Worm (Caenorhabditis elegans) whole organism, young adult: ENCODE data around the gene ZK809.5.

ENCODE experiments used
- B0336.3 ChIP-seq: fragments of 200-800 bp; sonication (Bioruptor generic); IDR thresholded peaks from 2 replicates; pipeline ENCODE4 v1.3.6; 2022; ENCODE audit warnings: missing genetic modification characterization, missing compliant biosample characterization
- C06A6.2 ChIP-seq: fragments of 200-800 bp; sonication (Bioruptor generic); conservative IDR thresholded peaks from 2 replicates; pipeline ENCODE4 v1.3.6; 2022; ENCODE audit warnings: missing genetic modification characterization, missing compliant biosample characterization
- F49E8.2 ChIP-seq: sonication (generic microtip); optimal IDR thresholded peaks from 3 replicates; lab custom pipeline; 2017; ENCODE audit warnings: missing genetic modification characterization, mild to moderate bottlenecking, missing compliant biosample characterization, antibody characterized with exemption, moderate library complexity; ENCODE audit not compliant: insufficient read depth
- T07F8.4 ChIP-seq: sonication (generic microtip); optimal IDR thresholded peaks from 2 replicates; lab custom pipeline; 2016; ENCODE audit warnings: mild to moderate bottlenecking, missing genetic modification characterization, moderate library complexity, missing compliant biosample characterization
- ama-1 ChIP-seq, 3 experiments: fragments of 150-350 bp in 1 of 3; sonication (generic microtip) in 2 of 3; optimal IDR thresholded peaks; 2 replicates each; lab custom pipeline; 2014 to 2018; ENCODE audit warnings: missing biosample characterization in 2 of 3, missing genetic modification characterization in 2 of 3, missing genetic modification reagents in 2 of 3
- aptf-2 ChIP-seq: fragments of 200-800 bp; sonication (Bioruptor generic); conservative IDR thresholded peaks from 2 replicates; pipeline ENCODE4 v1.3.6; 2022; ENCODE audit warnings: missing genetic modification reagents, missing genetic modification characterization, missing compliant biosample characterization
- ceh-27 ChIP-seq: fragments of 200-800 bp; sonication (Bioruptor generic); optimal IDR thresholded peaks from 2 replicates; lab custom pipeline; 2018; ENCODE audit warnings: mild to moderate bottlenecking, missing genetic modification characterization, moderate library complexity, missing compliant biosample characterization
- ceh-91 ChIP-seq: fragments of 200-800 bp; sonication (Bioruptor generic); IDR thresholded peaks from 2 replicates; pipeline ENCODE4 v1.3.6; 2022; ENCODE audit warnings: missing genetic modification reagents, missing genetic modification characterization, missing compliant biosample characterization
- chd-7 ChIP-seq: sonication (generic microtip); optimal IDR thresholded peaks from 2 replicates; lab custom pipeline; 2016; ENCODE audit warnings: mild to moderate bottlenecking, missing genetic modification characterization, moderate library complexity, missing compliant biosample characterization
- ets-4 ChIP-seq: fragments of 200-800 bp; sonication (Bioruptor generic); optimal IDR thresholded peaks from 2 replicates; lab custom pipeline; 2018; ENCODE audit warnings: mild to moderate bottlenecking, missing genetic modification characterization, missing compliant biosample characterization
- madf-3 ChIP-seq: fragments of 200-800 bp; sonication (Bioruptor generic); IDR thresholded peaks from 2 replicates; pipeline ENCODE4 v1.3.6; 2022; ENCODE audit warnings: missing genetic modification reagents, missing genetic modification characterization, missing compliant biosample characterization
- unc-62 ChIP-seq: fragments of 150-350 bp; optimal IDR thresholded peaks from 2 replicates; lab custom pipeline; 2014; ENCODE audit warnings: missing biosample characterization, missing genetic modification reagents, missing genetic modification characterization
- ztf-22 ChIP-seq: fragments of 200-800 bp; sonication (Bioruptor generic); optimal IDR thresholded peaks from 2 replicates; lab custom pipeline; 2018; ENCODE audit warnings: mild to moderate bottlenecking, missing genetic modification characterization, moderate library complexity, missing compliant biosample characterization

ce11 chrIV:11690988-11691387, 34.5 kb downstream of the ZK809.5 start, which contains the start of gene let-60:
- TF ChIP-seq ama-1 (optimal IDR thresholded peaks at IDR 0.05; lab: Kevin White, UChicago) = no peak
- TF ChIP-seq ama-1 (GFP tag; optimal IDR thresholded peaks at IDR 0.05; lab: Kevin White, UChicago) = no peak
- TF ChIP-seq unc-62 (GFP tag; lab: Kevin White, UChicago) = no peak
- TF ChIP-seq T07F8.4 (tag; lab: Kevin White, UChicago) = no peak
- TF ChIP-seq chd-7 (tag; lab: Kevin White, UChicago) = no peak
- TF ChIP-seq ets-4 (GFP tag; lab: Kevin White, UChicago) = no peak
- no peak for TF ChIP-seq B0336.3 (GFP tag; lab: Robert Waterston, UW)
- TF ChIP-seq madf-3 (GFP tag; lab: Robert Waterston, UW) = no peak
- no peak for TF ChIP-seq ceh-27 (GFP tag; lab: Kevin White, UChicago)
- no peak for TF ChIP-seq ceh-91 (GFP tag; lab: Robert Waterston, UW)
- no peak for TF ChIP-seq aptf-2 (GFP tag; lab: Robert Waterston, UW)
- TF ChIP-seq ztf-22 (GFP tag; lab: Kevin White, UChicago) = no peak
- TF ChIP-seq F49E8.2 = no peak
- no peak for TF ChIP-seq C06A6.2 (GFP tag; lab: Robert Waterston, UW)
